Fruit fly (Drosophila melanogaster) whole organism, prepupa: ENCODE measurements around the gene PMCA.

Experiments
- CG10669 ChIP-seq: fragments of 200-800 bp; sonication (Bioruptor generic); optimal IDR thresholded peaks from 3 replicates; lab custom pipeline; 2018; ENCODE audit warnings: missing biosample characterization, mild to moderate bottlenecking, missing genetic modification characterization, moderate library complexity
- CG11762 ChIP-seq: fragments of 200-800 bp; sonication (Bioruptor generic); optimal IDR thresholded peaks from 3 replicates; lab custom pipeline; 2016; ENCODE audit warnings: missing biosample characterization, missing genetic modification characterization; ENCODE audit not compliant: insufficient read depth
- CG11902 ChIP-seq: fragments of 200-800 bp; sonication (Bioruptor generic); optimal IDR thresholded peaks from 3 replicates; lab custom pipeline; 2016; ENCODE audit warnings: missing biosample characterization, missing genetic modification characterization
- CG15336 ChIP-seq: fragments of 200-800 bp; sonication (Bioruptor generic); IDR thresholded peaks from 2 replicates; pipeline ENCODE4 v1.3.6; 2022; ENCODE audit warnings: missing biosample characterization, missing genetic modification characterization
- CG1621 ChIP-seq: fragments of 200-800 bp; sonication (Bioruptor generic); optimal IDR thresholded peaks from 3 replicates; lab custom pipeline; 2018; ENCODE audit warnings: missing biosample characterization, mild to moderate bottlenecking, missing genetic modification characterization
- CG16779 ChIP-seq: fragments of 200-800 bp; sonication (Bioruptor generic); optimal IDR thresholded peaks from 3 replicates; lab custom pipeline; 2017; ENCODE audit warnings: missing biosample characterization, mild to moderate bottlenecking, missing genetic modification characterization
- CG3032 ChIP-seq: fragments of 200-800 bp; optimal IDR thresholded peaks from 2 replicates; lab custom pipeline; 2019; ENCODE audit warnings: missing biosample characterization, mild to moderate bottlenecking, missing genetic modification characterization, moderate library complexity
- CG3919 ChIP-seq: fragments of 200-800 bp; sonication (Bioruptor generic); optimal IDR thresholded peaks from 3 replicates; lab custom pipeline; 2016; ENCODE audit warnings: missing biosample characterization, missing genetic modification characterization
- CG4318 ChIP-seq: fragments of 200-800 bp; sonication (Bioruptor generic); optimal IDR thresholded peaks from 3 replicates; lab custom pipeline; 2017; ENCODE audit warnings: missing biosample characterization, mild to moderate bottlenecking, missing genetic modification characterization
- CG6163 ChIP-seq: fragments of 200-800 bp; sonication (Bioruptor generic); IDR thresholded peaks from 3 replicates; pipeline ENCODE4 v1.3.6; 2022; ENCODE audit warnings: missing biosample characterization, missing genetic modification characterization
- CG6792 ChIP-seq: fragments of 200-800 bp; sonication (Bioruptor generic); optimal IDR thresholded peaks from 3 replicates; lab custom pipeline; 2016; ENCODE audit warnings: missing biosample characterization, missing genetic modification characterization
- CG6808 ChIP-seq: fragments of 200-800 bp; sonication (Bioruptor generic); optimal IDR thresholded peaks from 3 replicates; lab custom pipeline; 2017; ENCODE audit warnings: missing biosample characterization, missing genetic modification characterization, mild to moderate bottlenecking, moderate library complexity, missing genetic modification reagents
- CG6854 ChIP-seq: fragments of 200-800 bp; sonication (Bioruptor generic); optimal IDR thresholded peaks from 2 replicates; lab custom pipeline; 2017; ENCODE audit warnings: missing biosample characterization, mild to moderate bottlenecking, missing genetic modification characterization
- CG7368 ChIP-seq: fragments of 200-800 bp; sonication (Bioruptor generic); optimal IDR thresholded peaks from 3 replicates; lab custom pipeline; 2016; ENCODE audit warnings: missing biosample characterization, missing genetic modification characterization
- CG8119 ChIP-seq: fragments of 200-800 bp; sonication (Bioruptor generic); IDR thresholded peaks from 3 replicates; pipeline ENCODE4 v1.3.6; 2022; ENCODE audit warnings: missing biosample characterization, missing genetic modification characterization
- CG8319 ChIP-seq: fragments of 200-800 bp; sonication (Bioruptor generic); optimal IDR thresholded peaks from 3 replicates; lab custom pipeline; 2016; ENCODE audit warnings: missing biosample characterization, missing genetic modification characterization
- Eip75B ChIP-seq: fragments of 200-800 bp; sonication (Bioruptor generic); optimal IDR thresholded peaks from 3 replicates; lab custom pipeline; 2016; ENCODE audit warnings: missing biosample characterization, missing genetic modification characterization
- Eip78C ChIP-seq: fragments of 200-800 bp; sonication (Bioruptor generic); peaks from one replicate; lab custom pipeline; 2016; ENCODE audit warnings: missing biosample characterization, missing genetic modification characterization
- Eip93F ChIP-seq: fragments of 200-800 bp; sonication (Bioruptor generic); optimal IDR thresholded peaks from 2 replicates; lab custom pipeline; 2016; ENCODE audit warnings: missing biosample characterization, mild to moderate bottlenecking, missing genetic modification characterization
- Ets21C ChIP-seq: fragments of 200-800 bp; sonication (Bioruptor generic); optimal IDR thresholded peaks from 3 replicates; lab custom pipeline; 2016; ENCODE audit warnings: missing biosample characterization, missing genetic modification characterization
- Hr39 ChIP-seq: fragments of 200-800 bp; sonication (Bioruptor generic); optimal IDR thresholded peaks from 2 replicates; lab custom pipeline; 2016; ENCODE audit warnings: missing biosample characterization, missing genetic modification characterization
- Hr4 ChIP-seq: fragments of 200-800 bp; sonication (Bioruptor generic); optimal IDR thresholded peaks from 3 replicates; lab custom pipeline; 2016; ENCODE audit warnings: missing biosample characterization, missing genetic modification characterization
- Met ChIP-seq: fragments of 200-800 bp; sonication (Bioruptor generic); optimal IDR thresholded peaks from 3 replicates; lab custom pipeline; 2016; ENCODE audit warnings: missing biosample characterization, missing genetic modification characterization
- OdsH ChIP-seq: fragments of 200-800 bp; sonication (Bioruptor generic); optimal IDR thresholded peaks from 3 replicates; lab custom pipeline; 2016; ENCODE audit warnings: missing biosample characterization, missing genetic modification characterization
- Smox ChIP-seq: fragments of 200-800 bp; sonication (Bioruptor generic); optimal IDR thresholded peaks from 3 replicates; lab custom pipeline; 2016; ENCODE audit warnings: missing biosample characterization, missing genetic modification characterization
- Sox14 ChIP-seq: fragments of 200-800 bp; sonication (Bioruptor generic); optimal IDR thresholded peaks from 3 replicates; lab custom pipeline; 2016; ENCODE audit warnings: missing biosample characterization, missing genetic modification characterization
- Sox15 ChIP-seq: fragments of 200-800 bp; sonication (Bioruptor generic); optimal IDR thresholded peaks from 3 replicates; lab custom pipeline; 2016; ENCODE audit warnings: missing biosample characterization, missing genetic modification characterization
- achi ChIP-seq: fragments of 200-800 bp; sonication (Bioruptor generic); optimal IDR thresholded peaks from 3 replicates; lab custom pipeline; 2016; ENCODE audit warnings: missing biosample characterization, missing genetic modification characterization
- acj6 ChIP-seq: fragments of 200-800 bp; sonication (Bioruptor generic); optimal IDR thresholded peaks from 3 replicates; lab custom pipeline; 2016; ENCODE audit warnings: missing biosample characterization, missing genetic modification characterization
- eg ChIP-seq: fragments of 200-800 bp; sonication (Bioruptor generic); IDR thresholded peaks from 3 replicates; pipeline ENCODE4 v1.3.6; 2022; ENCODE audit warnings: missing biosample characterization, missing genetic modification characterization
- fd59A ChIP-seq: fragments of 200-800 bp; sonication (Bioruptor generic); optimal IDR thresholded peaks from 2 replicates; lab custom pipeline; 2017; ENCODE audit warnings: missing biosample characterization, mild to moderate bottlenecking, missing genetic modification characterization, missing genetic modification reagents
- net ChIP-seq: fragments of 200-800 bp; sonication (Bioruptor generic); optimal IDR thresholded peaks from 3 replicates; lab custom pipeline; 2016; ENCODE audit warnings: missing biosample characterization, missing genetic modification characterization
- salr ChIP-seq, 2 experiments: fragments of 200-800 bp; sonication (Bioruptor generic); optimal IDR thresholded peaks; 3 replicates each; lab custom pipeline; 2016 to 2018; ENCODE audit warnings: missing biosample characterization in 2 of 2, missing genetic modification characterization in 2 of 2, mild to moderate bottlenecking in 1 of 2
- spab ChIP-seq: fragments of 200-800 bp; sonication (Bioruptor generic); optimal IDR thresholded peaks from 2 replicates; lab custom pipeline; 2017; ENCODE audit warnings: missing biosample characterization, mild to moderate bottlenecking, missing genetic modification characterization, missing genetic modification reagents
- ss ChIP-seq, 2 experiments: fragments of 200-800 bp; sonication (Bioruptor generic); optimal IDR thresholded peaks; 2 replicates in 1 of 2; 3 replicates in 1 of 2; lab custom pipeline; 2017 to 2018; ENCODE audit warnings: mild to moderate bottlenecking in 2 of 2, missing biosample characterization in 2 of 2, missing genetic modification characterization in 2 of 2, moderate library complexity in 1 of 2
- svp ChIP-seq: fragments of 200-800 bp; sonication (Bioruptor generic); peaks from one replicate; lab custom pipeline; 2016; ENCODE audit warnings: missing biosample characterization, missing genetic modification characterization

Gene PMCA

dm6 chr4:395869-396568 is 37.3 kb upstream of the PMCA start (continued):
- no peak for TF ChIP-seq CG11902 (GFP tag; lab: Kevin White, UChicago)
- TF ChIP-seq Ets21C (GFP tag; lab: Kevin White, UChicago): no peak
- peak; percentile 23 for TF ChIP-seq Sox14 (GFP tag; lab: Kevin White, UChicago)
- peak; percentile 47 for TF ChIP-seq CG3032 (tag; lab: Kevin White, UChicago)
- TF ChIP-seq Met (GFP tag; lab: Kevin White, UChicago): peak; percentile 40
- TF ChIP-seq Sox15 (GFP tag; lab: Kevin White, UChicago): no peak
- peak; percentile 41 for TF ChIP-seq acj6 (GFP tag; lab: Kevin White, UChicago)
- TF ChIP-seq Eip93F: no peak
- no peak for TF ChIP-seq CG6163 (GFP tag; lab: Robert Waterston, UW)
- no peak for TF ChIP-seq fd59A (GFP tag; lab: Kevin White, UChicago)
- TF ChIP-seq svp (GFP tag; lab: Kevin White, UChicago): peak; percentile 80
- TF ChIP-seq CG10669 (GFP tag; lab: Kevin White, UChicago): no peak
- peak; percentile 41 for TF ChIP-seq Eip75B (GFP tag; lab: Kevin White, UChicago)
- TF ChIP-seq CG7368 (GFP tag; lab: Kevin White, UChicago): no peak
- peak; percentile 34 for TF ChIP-seq spab (GFP tag; lab: Kevin White, UChicago)
- no peak for TF ChIP-seq CG15336
- TF ChIP-seq CG8119 (GFP tag; lab: Robert Waterston, UW): no peak
- no peak for TF ChIP-seq achi (GFP tag; lab: Kevin White, UChicago)

- no peak for TF ChIP-seq Sox14 (GFP tag; lab: Kevin White, UChicago)
- no peak for TF ChIP-seq Smox
- TF ChIP-seq svp (GFP tag; lab: Kevin White, UChicago): no peak
- no peak for TF ChIP-seq net (GFP tag; lab: Kevin White, UChicago)
- TF ChIP-seq Eip78C: no peak
- TF ChIP-seq CG11762: no peak
- TF ChIP-seq CG6808 (GFP tag; lab: Kevin White, UChicago): no peak
- no peak for TF ChIP-seq fd59A (GFP tag; lab: Kevin White, UChicago)
- TF ChIP-seq CG1621 (tag; lab: Kevin White, UChicago): no peak
- no peak for TF ChIP-seq CG6792 (GFP tag; lab: Kevin White, UChicago)
- TF ChIP-seq CG8119 (GFP tag; lab: Robert Waterston, UW): no peak
- no peak for TF ChIP-seq Ets21C (GFP tag; lab: Kevin White, UChicago)
- TF ChIP-seq OdsH: no peak
- TF ChIP-seq CG10669 (GFP tag; lab: Kevin White, UChicago): no peak
- TF ChIP-seq Hr4 (GFP tag; lab: Kevin White, UChicago): no peak
- TF ChIP-seq Hr39 (GFP tag; lab: Kevin White, UChicago): no peak
- no peak for TF ChIP-seq eg (GFP tag; lab: Robert Waterston, UW)
- TF ChIP-seq Sox15 (GFP tag; lab: Kevin White, UChicago): no peak
- TF ChIP-seq CG3032 (tag; lab: Kevin White, UChicago): no peak
- no peak for TF ChIP-seq CG6854
These were observed 36.8 kb upstream of the PMCA start, which contains the start of gene dati for dm6 chr4:395505-395868. Gene dati, minus strand, starts transcription at chr4:395605.

- TF ChIP-seq CG8319 (GFP tag; lab: Kevin White, UChicago) (no peak), Sox15 (GFP tag; lab: Kevin White, UChicago) (no peak), CG4318 (GFP tag; lab: Kevin White, UChicago) (no peak), CG3919 (no peak), CG10669 (GFP tag; lab: Kevin White, UChicago) (no peak), salr (GFP tag; optimal IDR thresholded peaks at IDR 0.05; lab: Kevin White, UChicago) (no peak), CG16779 (tag; lab: Kevin White, UChicago) (no peak), achi (GFP tag; lab: Kevin White, UChicago) (no peak), CG11762 (no peak), ss (GFP tag; optimal IDR thresholded peaks at IDR 0.05; lab: Kevin White, UChicago) (no peak)
These were observed 35.7 kb upstream of the PMCA start for dm6 chr4:394455-394854.
